Fruit fly (Drosophila melanogaster): ENCODE data around the gene Mau2.

The Mau2 gene

dm6 chr3R:15198052-15198793 lies 10.8 kb upstream of the Mau2 start:
- peak; percentile 52 for TF ChIP-seq EcR (GFP tag; optimal IDR thresholded peaks at IDR 0.05)
- TF ChIP-seq rn (GFP tag; IDR thresholded peaks at IDR 0.05) = no peak

DNA sequence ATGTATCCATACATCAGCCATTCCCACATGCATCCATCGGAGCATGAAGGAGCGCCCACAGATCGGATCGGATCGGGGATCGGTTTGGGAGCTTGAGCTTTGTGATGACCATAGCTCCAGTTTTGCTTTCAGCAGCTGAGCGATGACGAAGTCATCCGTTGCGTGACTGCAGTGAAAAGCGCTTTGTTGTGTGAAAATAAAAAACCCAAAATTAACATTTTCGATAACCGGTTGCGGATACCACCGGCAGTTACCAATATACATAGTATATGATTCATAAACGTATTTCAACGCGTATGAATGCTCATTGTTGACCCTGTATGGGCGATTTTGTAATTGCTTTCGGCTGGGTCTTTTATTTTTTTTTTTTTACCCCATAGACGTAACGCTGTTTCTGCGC lies 3.8 kb upstream of the Mau2 start:
- TF ChIP-seq CG4496 (GFP tag; IDR thresholded peaks at IDR 0.05) = peak; percentile 28; the same call in 1 of the 3 replicates
- no peak for TF ChIP-seq fd96Ca (GFP tag; IDR thresholded peaks at IDR 0.05)

- TF ChIP-seq CG15710 (tag; optimal IDR thresholded peaks at IDR 0.05) (no peak), EcR (GFP tag; optimal IDR thresholded peaks at IDR 0.05) (peak; percentile 20), Ets98B (GFP tag; IDR thresholded peaks at IDR 0.05) (peak; percentile 40; the same call in 1 of the 2 replicates)
Measured at dm6 chr3R:15206273-15206672, 2.7 kb upstream of the Mau2 start, which contains the start of gene Spn88Ea. Gene Spn88Ea (minus strand): TSS chr3R:15206447.

- no peak for TF ChIP-seq Snoo (tag; optimal IDR thresholded peaks at IDR 0.05)
- no peak for TF ChIP-seq CG8159 (tag; optimal IDR thresholded peaks at IDR 0.05)
- TF ChIP-seq CG4496 (GFP tag; IDR thresholded peaks at IDR 0.05) = no peak
- TF ChIP-seq CG10348 (GFP tag; IDR thresholded peaks at IDR 0.05) = no peak
Measured at dm6 chr3R:15213362-15213989, 4.5 kb downstream of the Mau2 start, which contains the start of the genes CG6654 and CG4210. Gene CG6654 (minus strand): TSS chr3R:15213658. Gene CG4210 (plus strand): TSS chr3R:15213974.

- peak; percentile 97 for TF ChIP-seq CG32121 (GFP tag; IDR thresholded peaks at IDR 0.05)
- no peak for TF ChIP-seq EcR (GFP tag; optimal IDR thresholded peaks at IDR 0.05)
- no peak for TF ChIP-seq D1 (tag; optimal IDR thresholded peaks at IDR 0.05)
- TF ChIP-seq CG34367 (tag; optimal IDR thresholded peaks at IDR 0.05) = no peak
- peak; percentile 77 for TF ChIP-seq gl (tag; optimal IDR thresholded peaks at IDR 0.05)
- TF ChIP-seq fd96Ca (GFP tag; IDR thresholded peaks at IDR 0.05) = peak; percentile 96
- peak; percentile 86 for TF ChIP-seq CG9948 (tag; optimal IDR thresholded peaks at IDR 0.05)
- no peak for TF ChIP-seq CG13204 (GFP tag; optimal IDR thresholded peaks at IDR 0.05)
- no peak for TF ChIP-seq Pif1B (GFP tag; optimal IDR thresholded peaks at IDR 0.05)
- TF ChIP-seq CG4496 (GFP tag; IDR thresholded peaks at IDR 0.05) = peak; percentile 99
- TF ChIP-seq rn (GFP tag; IDR thresholded peaks at IDR 0.05) = peak; percentile 98
- peak; percentile 90 for TF ChIP-seq CG8301 (tag; optimal IDR thresholded peaks at IDR 0.05)
- no peak for TF ChIP-seq CG14655 (GFP tag; optimal IDR thresholded peaks at IDR 0.05)
- peak; percentile 93 for TF ChIP-seq CG8159 (tag; optimal IDR thresholded peaks at IDR 0.05)
- peak; percentile 95 for TF ChIP-seq Snoo (tag; optimal IDR thresholded peaks at IDR 0.05)
- TF ChIP-seq CG10348 (GFP tag; IDR thresholded peaks at IDR 0.05) = no peak
- peak; percentile 66 for TF ChIP-seq CG15710 (tag; optimal IDR thresholded peaks at IDR 0.05)
- TF ChIP-seq Ets98B (GFP tag; IDR thresholded peaks at IDR 0.05) = peak; percentile 98
- peak; percentile 97 for TF ChIP-seq CG12605 (GFP tag; IDR thresholded peaks at IDR 0.05)
- TF ChIP-seq CG17806 (tag; optimal IDR thresholded peaks at IDR 0.05) = peak; percentile 92
- no peak for TF ChIP-seq Pif1A (GFP tag; optimal IDR thresholded peaks at IDR 0.05)
Measured at dm6 chr3R:15218824-15219576, 10.0 kb downstream of the Mau2 start, which contains the start of the genes SIDL and CG12241. Gene SIDL (minus strand): TSS chr3R:15218874. Gene CG12241 (plus strand): TSS chr3R:15219256.

dm6 chr3R:15222973-15223372 lies 14.0 kb downstream of the Mau2 start, which contains the start of gene Polr2G:
Gene Polr2G (minus strand): TSS chr3R:15223180.
- no peak for TF ChIP-seq CG32121 (GFP tag; IDR thresholded peaks at IDR 0.05)
- TF ChIP-seq rn (GFP tag; IDR thresholded peaks at IDR 0.05) = no peak
- no peak for TF ChIP-seq CG14655 (GFP tag; optimal IDR thresholded peaks at IDR 0.05)
- TF ChIP-seq Pif1A (GFP tag; optimal IDR thresholded peaks at IDR 0.05) = no peak
- no peak for TF ChIP-seq CG8159 (tag; optimal IDR thresholded peaks at IDR 0.05)

- TF ChIP-seq CG9948 (tag; optimal IDR thresholded peaks at IDR 0.05) (no peak), EcR (GFP tag; optimal IDR thresholded peaks at IDR 0.05) (peak; percentile 12)
Measured at dm6 chr3R:15225279-15225730, 16.3 kb downstream of the Mau2 start, which contains the start of the genes CG31344 and Caf1-55. Gene CG31344 (minus strand): TSS chr3R:15225329. Gene Caf1-55 (plus strand): TSS chr3R:15225576.

Data from whole organism, pupa.